Worm (Caenorhabditis elegans) whole organism, mixed stage, embryonic: ENCODE results near the gene K08D12.8.

Experiments
- M03D4.4 ChIP-seq: sonication (generic microtip); optimal IDR thresholded peaks from 2 replicates; lab custom pipeline; 2017; ENCODE audit warnings: mild to moderate bottlenecking, missing genetic modification characterization, missing compliant biosample characterization
- blmp-1 ChIP-seq: fragments of 150-350 bp; optimal IDR thresholded peaks from 2 replicates; lab custom pipeline; 2014; ENCODE audit warnings: missing biosample characterization, missing genetic modification characterization
- ceh-43 ChIP-seq: fragments of 200-800 bp; sonication (Bioruptor generic); optimal IDR thresholded peaks from 2 replicates; lab custom pipeline; 2018; ENCODE audit warnings: mild to moderate bottlenecking, missing genetic modification characterization, moderate library complexity, missing compliant biosample characterization
- ces-1 ChIP-seq: fragments of 150-350 bp; optimal IDR thresholded peaks from 2 replicates; lab custom pipeline; 2014; ENCODE audit warnings: missing biosample characterization, missing genetic modification reagents, missing genetic modification characterization
- drap-1 ChIP-seq: fragments of 200-800 bp; sonication (Bioruptor generic); optimal IDR thresholded peaks from 3 replicates; lab custom pipeline; 2018; ENCODE audit warnings: mild to moderate bottlenecking, missing genetic modification characterization, missing compliant biosample characterization
- elt-1 ChIP-seq: sonication (generic microtip); optimal IDR thresholded peaks from 2 replicates; lab custom pipeline; 2017; ENCODE audit warnings: missing genetic modification characterization, mild to moderate bottlenecking, missing compliant biosample characterization, antibody characterized with exemption, moderate library complexity, borderline replicate concordance; ENCODE audit not compliant: insufficient read depth
- elt-3 ChIP-seq: fragments of 150-350 bp; optimal IDR thresholded peaks from 2 replicates; lab custom pipeline; 2014; ENCODE audit warnings: missing biosample characterization, missing genetic modification characterization
- mep-1 ChIP-seq: fragments of 150-350 bp; optimal IDR thresholded peaks from 2 replicates; lab custom pipeline; 2017; ENCODE audit warnings: missing biosample characterization, missing genetic modification reagents, missing genetic modification characterization, inconsistent platforms
- nhr-28 ChIP-seq: fragments of 150-350 bp; optimal IDR thresholded peaks from 2 replicates; lab custom pipeline; 2014; ENCODE audit warnings: missing biosample characterization, missing genetic modification characterization
- pha-4 ChIP-seq: fragments of 150-350 bp; optimal IDR thresholded peaks from 2 replicates; lab custom pipeline; 2018; ENCODE audit warnings: missing biosample characterization, missing genetic modification reagents, missing genetic modification characterization
- snpc-4 ChIP-seq: fragments of 150-350 bp; optimal IDR thresholded peaks from 2 replicates; lab custom pipeline; 2014; ENCODE audit warnings: missing biosample characterization, missing genetic modification characterization
- sptf-1 ChIP-seq: sonication (generic microtip); optimal IDR thresholded peaks from 2 replicates; lab custom pipeline; 2017; ENCODE audit warnings: mild to moderate bottlenecking, missing genetic modification characterization, moderate library complexity, missing compliant biosample characterization
- tbx-8 ChIP-seq: fragments of 200-800 bp; sonication (Bioruptor generic); optimal IDR thresholded peaks from 2 replicates; lab custom pipeline; 2018; ENCODE audit warnings: mild to moderate bottlenecking, missing genetic modification characterization, moderate library complexity, missing compliant biosample characterization
- ztf-11 ChIP-seq: fragments of 150-350 bp; optimal IDR thresholded peaks from 2 replicates; lab custom pipeline; 2014; ENCODE audit warnings: missing biosample characterization, missing genetic modification characterization

DNA sequence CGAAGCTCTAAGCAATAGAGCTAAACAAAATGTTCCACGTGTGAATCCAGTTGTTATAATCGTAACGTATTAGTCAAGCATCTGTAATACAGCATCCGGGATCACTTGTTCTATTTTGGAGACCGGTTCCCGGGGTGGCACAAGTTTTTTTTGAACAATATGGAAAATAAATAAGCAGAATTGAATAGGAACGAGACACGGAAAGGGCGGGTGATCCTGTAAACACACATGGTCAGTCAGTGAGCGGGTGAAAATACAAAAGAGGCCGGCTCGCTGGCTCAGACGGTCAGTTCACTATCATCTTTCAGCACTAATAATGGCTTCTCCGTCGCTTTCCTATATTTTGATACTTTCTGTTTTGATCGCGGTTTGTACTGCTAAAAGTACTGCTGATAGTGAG is at the start of gene K08D12.8:
- no peak for TF ChIP-seq mep-1
- TF ChIP-seq ztf-11 = no peak
- no peak for TF ChIP-seq ces-1 (GFP tag; lab: Kevin White, UChicago)
- TF ChIP-seq ceh-43 = no peak
- TF ChIP-seq elt-3 = no peak
- no peak for TF ChIP-seq blmp-1
- TF ChIP-seq nhr-28 (tag; lab: Kevin White, UChicago) = no peak
- TF ChIP-seq M03D4.4 = no peak
- no peak for TF ChIP-seq elt-1 (tag; lab: Kevin White, UChicago)
- TF ChIP-seq tbx-8 (GFP tag; lab: Kevin White, UChicago) = no peak
- no peak for TF ChIP-seq pha-4 (tag; lab: Kevin White, UChicago)
- TF ChIP-seq snpc-4 (tag; lab: Kevin White, UChicago) = no peak
- no peak for TF ChIP-seq sptf-1 (tag; lab: Kevin White, UChicago)
- TF ChIP-seq drap-1 (GFP tag; lab: Kevin White, UChicago) = no peak
